Fruit fly (Drosophila melanogaster): ENCODE data around the gene CG44139.

Gene CG44139

DNA sequence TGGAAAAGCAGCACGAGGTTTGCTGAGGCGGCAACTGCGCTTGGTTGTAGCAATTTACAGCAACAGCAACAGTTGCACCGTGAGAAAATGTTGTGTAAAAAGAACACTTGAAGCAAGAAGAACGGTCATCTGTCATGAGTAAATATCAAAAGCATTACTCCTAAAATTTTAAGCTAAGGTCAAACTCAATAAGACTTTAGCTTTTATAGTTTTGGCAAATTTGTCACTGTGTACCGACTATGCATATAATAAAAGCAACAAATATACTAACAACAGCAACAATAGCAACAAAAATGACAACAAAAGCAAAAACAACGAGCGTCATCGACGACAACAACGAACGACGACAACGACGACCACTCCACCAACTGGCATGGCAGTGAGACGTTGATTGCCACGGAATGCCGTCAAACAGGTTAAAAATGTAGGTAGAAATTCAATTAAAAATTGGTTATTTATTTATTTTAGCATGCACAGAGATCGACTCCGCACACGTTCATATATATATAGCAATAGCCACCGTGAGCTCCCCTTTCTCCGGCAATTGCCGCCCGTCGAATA is 9.0 kb downstream of the CG44139 start:
- TF ChIP-seq Hnf4 (GFP tag; optimal IDR thresholded peaks at IDR 0.05) (peak; percentile 86), fru (GFP tag; optimal IDR thresholded peaks at IDR 0.05) (peak; percentile 89), foxo (GFP tag; optimal IDR thresholded peaks at IDR 0.05) (peak; percentile 10 to 88), sage (GFP tag; optimal IDR thresholded peaks at IDR 0.05) (peak; percentile 76), Hr78 (GFP tag; optimal IDR thresholded peaks at IDR 0.05) (no peak), CG9705 (GFP tag; optimal IDR thresholded peaks at IDR 0.05) (peak; percentile 79), Dfd (GFP tag; optimal IDR thresholded peaks at IDR 0.05) (no peak), Hr83 (GFP tag; optimal IDR thresholded peaks at IDR 0.05; ENCODE audit: poor library complexity, severe bottlenecking) (peak; percentile 36), OdsH (GFP tag; optimal IDR thresholded peaks at IDR 0.05) (peak; percentile 84), dsf (GFP tag; optimal IDR thresholded peaks at IDR 0.05; ENCODE audit: borderline replicate concordance) (no peak), N (GFP tag; optimal IDR thresholded peaks at IDR 0.05) (no peak), jim (GFP tag; optimal IDR thresholded peaks at IDR 0.05) (no peak), tai (GFP tag; optimal IDR thresholded peaks at IDR 0.05) (peak; percentile 78), CrebA (GFP tag; optimal IDR thresholded peaks at IDR 0.05; ENCODE audit: borderline replicate concordance) (no peak), Rel (GFP tag; optimal IDR thresholded peaks at IDR 0.05) (no peak), Rel (tag; optimal IDR thresholded peaks at IDR 0.05) (peak; percentile 56), Jra (GFP tag; optimal IDR thresholded peaks at IDR 0.05) (peak; percentile 63), usp (GFP tag; optimal IDR thresholded peaks at IDR 0.05) (no peak), Myc (optimal IDR thresholded peaks at IDR 0.05) (no peak), dmrt93B (GFP tag; optimal IDR thresholded peaks at IDR 0.05) (peak; percentile 76), brk (GFP tag; optimal IDR thresholded peaks at IDR 0.05) (peak; percentile 46), pan (optimal IDR thresholded peaks at IDR 0.05) (no peak), HLH106 (tag; optimal IDR thresholded peaks at IDR 0.05) (peak; percentile 91), Sp1 (GFP tag; optimal IDR thresholded peaks at IDR 0.05) (peak; percentile 86), CG32264 (GFP tag; optimal IDR thresholded peaks at IDR 0.05) (peak; percentile 79), Abd-B (GFP tag; optimal IDR thresholded peaks at IDR 0.05) (no peak), Mio (GFP tag; optimal IDR thresholded peaks at IDR 0.05) (peak; percentile 45), GATAd (GFP tag; optimal IDR thresholded peaks at IDR 0.05) (peak; percentile 52), Dif (GFP tag; optimal IDR thresholded peaks at IDR 0.05; ENCODE audit: partially characterized antibody) (peak; percentile 7), sv (GFP tag; optimal IDR thresholded peaks at IDR 0.05) (peak; percentile 63), h (GFP tag; optimal IDR thresholded peaks at IDR 0.05) (peak; percentile 91), ey (GFP tag; optimal IDR thresholded peaks at IDR 0.05) (peak; percentile 89), lola (GFP tag; optimal IDR thresholded peaks at IDR 0.05) (no peak), woc (GFP tag; optimal IDR thresholded peaks at IDR 0.05) (peak; percentile 74), dl (GFP tag; optimal IDR thresholded peaks at IDR 0.05; ENCODE audit: insufficient read depth in 1 of 2, partially characterized antibody in 2 of 2) (no peak), Vsx2 (GFP tag; optimal IDR thresholded peaks at IDR 0.05; ENCODE audit: partially characterized antibody) (peak; percentile 17), rgr (GFP tag; optimal IDR thresholded peaks at IDR 0.05) (peak; percentile 89), br (GFP tag; optimal IDR thresholded peaks at IDR 0.05) (peak; percentile 89), psq (GFP tag; optimal IDR thresholded peaks at IDR 0.05) (peak; percentile 72)

DNA sequence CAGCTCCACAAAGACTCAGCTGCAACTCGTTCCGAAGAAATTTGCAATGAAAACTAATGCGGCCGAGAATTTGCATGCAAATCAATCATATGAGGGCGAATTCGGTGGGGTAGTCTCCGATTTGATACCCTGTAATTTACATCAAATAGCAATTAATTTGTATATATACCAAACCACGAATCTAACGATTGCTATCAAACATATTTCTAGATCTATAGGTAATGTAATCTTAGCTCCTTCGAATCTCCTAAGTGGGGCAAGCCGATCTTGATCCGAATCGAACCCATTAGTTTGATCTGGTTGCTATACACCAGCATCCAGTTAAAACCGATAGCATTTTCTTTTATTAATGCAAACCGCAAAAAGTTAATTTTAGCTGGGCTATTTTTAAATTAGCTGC is 9.6 kb downstream of the CG44139 start:
- TF ChIP-seq br (GFP tag; optimal IDR thresholded peaks at IDR 0.05) (no peak), Hr83 (GFP tag; optimal IDR thresholded peaks at IDR 0.05; ENCODE audit: poor library complexity, severe bottlenecking) (no peak), dmrt93B (GFP tag; optimal IDR thresholded peaks at IDR 0.05) (no peak), sv (GFP tag; optimal IDR thresholded peaks at IDR 0.05) (no peak), h (GFP tag; optimal IDR thresholded peaks at IDR 0.05) (no peak), Vsx2 (GFP tag; optimal IDR thresholded peaks at IDR 0.05; ENCODE audit: partially characterized antibody) (no peak), usp (GFP tag; optimal IDR thresholded peaks at IDR 0.05) (no peak), Sp1 (GFP tag; optimal IDR thresholded peaks at IDR 0.05) (no peak), tai (GFP tag; optimal IDR thresholded peaks at IDR 0.05) (no peak), Dfd (GFP tag; optimal IDR thresholded peaks at IDR 0.05) (no peak), sage (GFP tag; optimal IDR thresholded peaks at IDR 0.05) (no peak), CG9705 (GFP tag; optimal IDR thresholded peaks at IDR 0.05) (no peak)

Data from whole organism, wandering third instar larva.